Worm (Caenorhabditis elegans): ENCODE data around the gene Y41C4A.18.
A peak's percentile ranks its signal among the peaks of the same experiment; 100 is the strongest.

Y41C4A.18 gene

ce11 chrIII:11706665-11707064, 23.7 kb upstream of the Y41C4A.18 start, which contains the start of gene col-96:
TSS of gene col-96 (minus strand) at chrIII:11706765.
- peak; percentile 13 for TF ChIP-seq ceh-28 (tag; optimal IDR thresholded peaks at IDR 0.05)
- TF ChIP-seq aly-2 (tag; optimal IDR thresholded peaks at IDR 0.05), result no peak
- TF ChIP-seq nhr-23 (tag; optimal IDR thresholded peaks at IDR 0.05), result peak; percentile 15

- TF ChIP-seq hmg-11 (tag; optimal IDR thresholded peaks at IDR 0.05), result no peak
- no peak for TF ChIP-seq zag-1 (tag; optimal IDR thresholded peaks at IDR 0.05)
- no peak for TF ChIP-seq nhr-237 (tag; optimal IDR thresholded peaks at IDR 0.05)
- no peak for TF ChIP-seq ceh-28 (tag; optimal IDR thresholded peaks at IDR 0.05)
- TF ChIP-seq mdl-1 (tag; optimal IDR thresholded peaks at IDR 0.05), result no peak
- no peak for TF ChIP-seq unc-62 (GFP tag; optimal IDR thresholded peaks at IDR 0.05)
- TF ChIP-seq aly-2 (tag; optimal IDR thresholded peaks at IDR 0.05), result no peak
- no peak for TF ChIP-seq lsy-12 (tag; optimal IDR thresholded peaks at IDR 0.05)
- no peak for TF ChIP-seq nfya-1 (tag; optimal IDR thresholded peaks at IDR 0.05; ENCODE audit: insufficient read depth)
- TF ChIP-seq ceh-9 (tag; optimal IDR thresholded peaks at IDR 0.05), result no peak
Measured at ce11 chrIII:11708722-11709121, 21.7 kb upstream of the Y41C4A.18 start, which contains the start of gene Y41C4A.8. TSS of gene Y41C4A.8 (minus strand) at chrIII:11708822.

ce11 chrIII:11718548-11718947, 11.9 kb upstream of the Y41C4A.18 start, which contains the start of gene Y41C4A.9:
TSS of gene Y41C4A.9 (minus strand) at chrIII:11718645.
- TF ChIP-seq pqm-1 (tag; optimal IDR thresholded peaks at IDR 0.05) (no peak), sea-2 (GFP tag; optimal IDR thresholded peaks at IDR 0.05) (no peak), fkh-2 (tag; optimal IDR thresholded peaks at IDR 0.05) (no peak), ceh-9 (tag; optimal IDR thresholded peaks at IDR 0.05) (no peak), elt-2 (tag; optimal IDR thresholded peaks at IDR 0.05) (no peak), nhr-25 (tag; optimal IDR thresholded peaks at IDR 0.05) (no peak), hmg-11 (tag; optimal IDR thresholded peaks at IDR 0.05) (no peak), nfya-1 (tag; optimal IDR thresholded peaks at IDR 0.05; ENCODE audit: insufficient read depth) (no peak)

- TF ChIP-seq hmg-11 (tag; optimal IDR thresholded peaks at IDR 0.05) (peak; percentile 85), nhr-25 (tag; optimal IDR thresholded peaks at IDR 0.05) (peak; percentile 47), nfya-1 (tag; optimal IDR thresholded peaks at IDR 0.05; ENCODE audit: insufficient read depth) (peak; percentile 64), nhr-23 (tag; optimal IDR thresholded peaks at IDR 0.05) (peak; percentile 55), skn-1 (tag; optimal IDR thresholded peaks at IDR 0.05) (peak; percentile 3), snpc-4 (tag; optimal IDR thresholded peaks at IDR 0.05) (peak; percentile 42), lin-39 (tag; optimal IDR thresholded peaks at IDR 0.05) (peak; percentile 9), nhr-67 (tag; optimal IDR thresholded peaks at IDR 0.05) (no peak), egl-27 (tag; optimal IDR thresholded peaks at IDR 0.05) (no peak), tbx-2 (tag; optimal IDR thresholded peaks at IDR 0.05) (peak; percentile 7), lin-15B (tag; optimal IDR thresholded peaks at IDR 0.05) (peak; percentile 81), nhr-11 (tag; optimal IDR thresholded peaks at IDR 0.05) (no peak), elt-1 (tag; optimal IDR thresholded peaks at IDR 0.05) (no peak), ama-1 (optimal IDR thresholded peaks at IDR 0.05) (no peak), ceh-28 (tag; optimal IDR thresholded peaks at IDR 0.05) (peak; percentile 37), mml-1 (tag; optimal IDR thresholded peaks at IDR 0.05) (no peak), pha-4 (tag; optimal IDR thresholded peaks at IDR 0.05) (peak; percentile 98), elt-2 (tag; optimal IDR thresholded peaks at IDR 0.05) (peak; percentile 25)
Measured at ce11 chrIII:11719400-11719875, 11.0 kb upstream of the Y41C4A.18 start, which contains the start of the genes elb-1 and Y41C4A.11. TSS of gene elb-1 (minus strand) at chrIII:11719450. TSS of gene Y41C4A.11 (plus strand) at chrIII:11719860.

- TF ChIP-seq nhr-67 (tag; optimal IDR thresholded peaks at IDR 0.05) (no peak), snpc-4 (tag; optimal IDR thresholded peaks at IDR 0.05) (no peak), lsy-12 (tag; optimal IDR thresholded peaks at IDR 0.05) (no peak), skn-1 (tag; optimal IDR thresholded peaks at IDR 0.05) (no peak), fkh-2 (tag; optimal IDR thresholded peaks at IDR 0.05) (no peak), sea-2 (GFP tag; optimal IDR thresholded peaks at IDR 0.05) (no peak), pha-4 (tag; optimal IDR thresholded peaks at IDR 0.05) (no peak), lin-15B (tag; optimal IDR thresholded peaks at IDR 0.05) (no peak), elt-3 (tag; optimal IDR thresholded peaks at IDR 0.05) (no peak), ceh-28 (tag; optimal IDR thresholded peaks at IDR 0.05) (no peak), nhr-11 (tag; optimal IDR thresholded peaks at IDR 0.05) (no peak), daf-12 (tag; optimal IDR thresholded peaks at IDR 0.05) (no peak), egl-5 (tag; optimal IDR thresholded peaks at IDR 0.05) (no peak)
Measured at ce11 chrIII:11721405-11721804, 9.0 kb upstream of the Y41C4A.18 start, which contains the start of gene Y41C4A.32. TSS of gene Y41C4A.32 (plus strand) at chrIII:11721706.
